Fruit fly (Drosophila melanogaster): ENCODE data around the gene sisA.

The sisA gene

DNA sequence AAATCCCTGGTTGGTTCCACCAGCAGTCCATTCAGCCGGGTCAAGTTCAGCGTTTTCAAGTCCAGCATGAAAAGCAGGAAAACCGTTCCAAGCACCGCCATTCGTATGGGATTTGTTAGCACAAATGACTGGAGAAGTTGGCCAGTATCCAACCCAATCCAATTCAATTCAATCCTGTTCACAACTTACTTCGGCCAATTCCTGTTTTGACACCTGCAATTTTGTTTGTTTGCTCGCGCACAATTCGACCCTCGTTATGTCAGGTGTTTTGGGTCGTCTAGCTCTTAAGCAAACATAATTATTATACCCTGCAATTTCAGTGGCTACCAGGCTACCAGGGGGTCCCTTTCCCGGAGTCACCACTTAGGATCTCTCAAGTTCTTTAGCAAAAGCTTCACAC is 11.0 kb downstream of the sisA start, which contains the start of gene Ir10a:
Gene Ir10a, minus strand, starts transcription at position 101 of the 400 bp plus-strand sequence.
- no peak for TF ChIP-seq EcR (GFP tag; optimal IDR thresholded peaks at IDR 0.05)
- TF ChIP-seq Dll (optimal IDR thresholded peaks at IDR 0.05) = no peak
- TF ChIP-seq pan (optimal IDR thresholded peaks at IDR 0.05) = no peak
- no peak for TF ChIP-seq psq (optimal IDR thresholded peaks at IDR 0.05)
- no peak for TF ChIP-seq CG8478 (optimal IDR thresholded peaks at IDR 0.05)
- no peak for TF ChIP-seq usp (GFP tag; optimal IDR thresholded peaks at IDR 0.05)

DNA sequence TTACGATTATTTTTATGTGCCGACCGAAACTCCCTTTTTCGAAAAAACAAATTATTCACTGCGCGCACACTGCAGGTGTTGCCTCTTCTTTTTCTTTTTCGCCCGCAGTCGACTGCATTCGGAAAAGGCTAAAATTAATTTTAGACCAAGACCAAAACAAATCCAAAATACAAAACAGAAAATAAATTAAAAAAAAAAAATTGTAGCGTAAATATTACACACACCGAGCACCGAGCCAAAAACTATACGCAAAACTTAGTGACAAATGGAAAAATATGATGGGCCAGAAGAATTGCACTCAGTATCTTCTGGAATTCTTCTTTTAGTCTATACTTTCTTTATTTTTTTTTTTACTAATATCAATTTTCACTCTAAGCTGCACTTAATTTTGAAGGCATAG is 19.5 kb downstream of the sisA start, which contains the start of gene CG44422:
Gene CG44422, minus strand, starts transcription at position 101 of the 400 bp plus-strand sequence.
- TF ChIP-seq usp (GFP tag; optimal IDR thresholded peaks at IDR 0.05) (no peak), EcR (GFP tag; optimal IDR thresholded peaks at IDR 0.05) (no peak), CG8478 (optimal IDR thresholded peaks at IDR 0.05) (no peak), psq (optimal IDR thresholded peaks at IDR 0.05) (no peak), pan (optimal IDR thresholded peaks at IDR 0.05) (no peak), Dll (optimal IDR thresholded peaks at IDR 0.05) (no peak)

DNA sequence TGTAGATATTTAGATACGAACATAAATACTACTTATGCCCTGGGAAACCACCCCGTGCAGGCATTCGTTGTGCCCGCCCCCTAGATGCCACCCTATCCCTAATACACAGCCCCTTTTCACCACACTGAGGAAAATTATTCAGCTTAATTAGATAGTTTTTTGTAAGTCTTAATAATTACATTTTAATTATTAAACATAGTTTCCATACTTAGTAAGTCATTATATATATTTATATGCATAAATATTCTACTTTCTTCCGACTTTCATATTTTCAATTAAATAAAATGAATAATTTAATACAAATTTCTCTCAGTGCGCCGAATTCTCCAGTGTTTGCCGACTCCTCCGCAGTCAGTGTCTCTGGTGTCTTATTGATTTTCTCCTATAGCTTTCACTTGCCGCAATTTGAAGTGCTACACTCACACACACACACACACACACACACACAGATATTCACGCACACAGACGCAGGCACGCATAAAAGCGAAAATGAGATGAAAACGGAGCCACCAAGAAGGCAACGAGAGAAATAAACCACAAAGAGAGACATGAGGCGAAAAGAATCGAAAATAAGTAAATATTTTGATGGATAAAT is 26.6 kb downstream of the sisA start:
- TF ChIP-seq EcR (GFP tag; optimal IDR thresholded peaks at IDR 0.05) = no peak
- no peak for TF ChIP-seq usp (GFP tag; optimal IDR thresholded peaks at IDR 0.05)
- TF ChIP-seq Dll (optimal IDR thresholded peaks at IDR 0.05) = no peak
- TF ChIP-seq CG8478 (optimal IDR thresholded peaks at IDR 0.05) = no peak
- TF ChIP-seq psq (optimal IDR thresholded peaks at IDR 0.05) = no peak
- no peak for TF ChIP-seq pan (optimal IDR thresholded peaks at IDR 0.05)

DNA sequence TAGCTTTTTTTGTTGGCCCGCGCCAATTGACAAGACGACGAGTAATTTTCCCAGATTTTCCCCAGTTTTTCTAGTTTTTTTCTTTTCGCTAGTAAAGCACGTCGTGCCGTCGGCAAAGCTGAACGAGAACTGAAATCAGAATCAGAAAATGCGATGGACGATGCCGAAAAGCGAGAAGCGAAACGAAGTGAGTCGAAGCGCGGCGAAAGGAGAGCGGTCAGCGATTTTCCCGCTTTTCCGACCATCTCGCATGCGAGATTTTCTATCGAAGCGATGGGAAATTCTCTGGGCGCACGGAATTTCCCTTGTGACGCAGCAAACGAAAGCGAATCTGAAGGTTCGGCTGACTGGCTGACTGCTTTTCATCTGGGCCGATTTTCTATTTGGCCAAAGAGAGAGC is 28.6 kb downstream of the sisA start:
- no peak for TF ChIP-seq psq (optimal IDR thresholded peaks at IDR 0.05)

DNA sequence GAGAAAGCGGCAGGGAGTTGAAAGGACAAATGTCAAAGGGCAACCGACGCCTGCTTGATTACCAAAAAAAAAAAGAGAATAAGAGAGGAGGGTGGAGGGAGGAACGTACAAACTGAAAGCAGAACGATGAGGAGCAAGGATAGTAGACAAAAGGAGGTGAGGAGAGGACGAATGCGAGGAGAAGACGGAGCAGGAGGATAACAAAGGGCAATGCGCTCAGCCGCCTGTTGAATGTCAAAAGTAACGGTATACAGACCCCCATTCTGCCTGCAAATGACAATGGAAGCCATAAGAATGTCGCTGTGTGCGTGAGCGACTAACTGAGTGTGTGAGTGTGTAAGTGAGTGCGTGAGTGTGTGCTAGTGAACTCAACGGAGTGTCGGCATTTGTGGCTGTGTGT is 37.2 kb downstream of the sisA start:
- no peak for TF ChIP-seq EcR (GFP tag; optimal IDR thresholded peaks at IDR 0.05)
- no peak for TF ChIP-seq psq (optimal IDR thresholded peaks at IDR 0.05)
- TF ChIP-seq CG8478 (optimal IDR thresholded peaks at IDR 0.05) = no peak
- no peak for TF ChIP-seq Dll (optimal IDR thresholded peaks at IDR 0.05)
- TF ChIP-seq pan (optimal IDR thresholded peaks at IDR 0.05) = no peak
- no peak for TF ChIP-seq usp (GFP tag; optimal IDR thresholded peaks at IDR 0.05)

DNA sequence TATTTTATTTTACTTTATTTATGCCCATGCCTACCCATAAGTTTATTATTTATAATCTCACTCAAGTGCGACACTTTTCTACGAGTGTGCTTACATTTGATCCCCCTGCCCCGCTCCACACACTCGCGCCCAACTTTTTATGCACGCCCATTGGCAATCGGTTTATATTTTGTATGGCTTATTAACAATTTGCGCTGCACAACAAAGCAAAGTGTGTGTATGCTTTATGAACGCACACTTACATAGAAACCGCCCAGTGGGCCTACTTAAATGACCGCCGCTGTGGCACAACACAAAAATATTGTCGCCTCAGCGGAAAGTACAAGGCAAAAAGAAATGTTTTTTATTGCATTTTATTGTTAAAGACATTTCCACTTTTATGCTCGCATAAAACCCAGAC is 38.6 kb downstream of the sisA start:
- TF ChIP-seq psq (optimal IDR thresholded peaks at IDR 0.05) = no peak
- TF ChIP-seq Dll (optimal IDR thresholded peaks at IDR 0.05) = no peak
